Fruit fly (Drosophila melanogaster): ENCODE results near the gene v.

dm6 chrX:10959912-10960311 lies 36.1 kb downstream of the v start:
- no peak for TF ChIP-seq Myc (optimal IDR thresholded peaks at IDR 0.05)
- no peak for TF ChIP-seq ttk (optimal IDR thresholded peaks at IDR 0.05)
- no peak for TF ChIP-seq h (optimal IDR thresholded peaks at IDR 0.05)

All from Kc167 (cell line).